Worm (Caenorhabditis elegans) whole organism, L1 larva: ENCODE data around the gene pap-1.

ENCODE experiments used
- C04F5.9 ChIP-seq: sonication (generic microtip); optimal IDR thresholded peaks from 2 replicates; lab custom pipeline; 2016; ENCODE audit warnings: missing genetic modification characterization, missing compliant biosample characterization
- C16A3.4 ChIP-seq: fragments of 150-350 bp; optimal IDR thresholded peaks from 2 replicates; lab custom pipeline; 2014; ENCODE audit warnings: missing biosample characterization, missing genetic modification characterization
- C34B4.2 ChIP-seq: sonication (generic microtip); optimal IDR thresholded peaks from 2 replicates; lab custom pipeline; 2017; ENCODE audit warnings: mild to moderate bottlenecking, missing genetic modification characterization, missing compliant biosample characterization
- F16B12.6 ChIP-seq: fragments of 150-350 bp; optimal IDR thresholded peaks from 2 replicates; lab custom pipeline; 2014; ENCODE audit warnings: missing biosample characterization, missing genetic modification characterization
- aha-1 ChIP-seq: fragments of 150-350 bp; optimal IDR thresholded peaks from 2 replicates; lab custom pipeline; 2014; ENCODE audit warnings: missing biosample characterization, missing genetic modification characterization
- blmp-1 ChIP-seq: fragments of 150-350 bp; optimal IDR thresholded peaks from 2 replicates; lab custom pipeline; 2014; ENCODE audit warnings: missing biosample characterization, missing genetic modification characterization
- ceh-63 ChIP-seq: fragments of 200-800 bp; sonication (Bioruptor generic); optimal IDR thresholded peaks from 2 replicates; lab custom pipeline; 2018; ENCODE audit warnings: mild to moderate bottlenecking, missing genetic modification characterization, missing compliant biosample characterization
- ceh-82 ChIP-seq, 3 experiments: fragments of 150-350 bp in 1 of 3; sonication (generic microtip) in 2 of 3; optimal IDR thresholded peaks; 2 replicates each; lab custom pipeline; 2014 to 2017; ENCODE audit warnings: missing biosample characterization in 3 of 3, missing genetic modification characterization in 3 of 3
- ceh-88 ChIP-seq: fragments of 200-800 bp; sonication (Bioruptor generic); IDR thresholded peaks from 2 replicates; pipeline ENCODE4 v1.3.6; 2022; ENCODE audit warnings: missing genetic modification characterization, missing compliant biosample characterization
- ceh-90 ChIP-seq: sonication (generic microtip); optimal IDR thresholded peaks from 2 replicates; lab custom pipeline; 2016; ENCODE audit warnings: missing genetic modification characterization, missing compliant biosample characterization
- ces-1 ChIP-seq: fragments of 150-350 bp; optimal IDR thresholded peaks from 2 replicates; lab custom pipeline; 2014; ENCODE audit warnings: missing biosample characterization, missing genetic modification reagents, missing genetic modification characterization
- efl-3 ChIP-seq: fragments of 200-800 bp; sonication (Bioruptor generic); optimal IDR thresholded peaks from 2 replicates; lab custom pipeline; 2018; ENCODE audit warnings: mild to moderate bottlenecking, missing genetic modification characterization, missing compliant biosample characterization
- egl-27 ChIP-seq, 2 experiments: fragments of 150-350 bp in 1 of 2; sonication (generic microtip); optimal IDR thresholded peaks; 3 replicates each; lab custom pipeline; 2017 to 2018; ENCODE audit warnings: missing biosample characterization in 2 of 2, missing genetic modification characterization in 2 of 2, missing genetic modification reagents in 2 of 2
- elt-2 ChIP-seq: sonication (generic microtip); optimal IDR thresholded peaks from 2 replicates; lab custom pipeline; 2016; ENCODE audit warnings: missing genetic modification characterization, mild to moderate bottlenecking, inconsistent platforms, missing compliant biosample characterization, missing genetic modification reagents
- elt-3 ChIP-seq, 6 experiments: fragments of 150-350 bp in 1 of 6; sonication (generic microtip); optimal IDR thresholded peaks; 2 replicates each; lab custom pipeline; 2017 to 2018; ENCODE audit warnings: missing biosample characterization in 6 of 6, missing genetic modification characterization in 6 of 6, inconsistent platforms in 1 of 6
- fkh-8 ChIP-seq: sonication (generic microtip); optimal IDR thresholded peaks from 2 replicates; lab custom pipeline; 2016; ENCODE audit warnings: mild to moderate bottlenecking, missing genetic modification characterization, missing compliant biosample characterization
- fos-1 ChIP-seq: fragments of 150-350 bp; optimal IDR thresholded peaks from 2 replicates; lab custom pipeline; 2014; ENCODE audit warnings: missing biosample characterization, missing genetic modification characterization
- grh-1 ChIP-seq: fragments of 200-800 bp; sonication (Bioruptor generic); IDR thresholded peaks from 2 replicates; pipeline ENCODE4 v1.3.6; 2022; ENCODE audit warnings: missing genetic modification reagents, missing genetic modification characterization, missing compliant biosample characterization
- hlh-17 ChIP-seq: fragments of 200-800 bp; sonication (Bioruptor generic); optimal IDR thresholded peaks from 2 replicates; lab custom pipeline; 2018; ENCODE audit warnings: missing genetic modification characterization, mild to moderate bottlenecking, missing compliant biosample characterization, moderate library complexity, borderline replicate concordance
- hlh-4 ChIP-seq: sonication (generic microtip); optimal IDR thresholded peaks from 2 replicates; lab custom pipeline; 2016; ENCODE audit warnings: mild to moderate bottlenecking, missing genetic modification characterization, missing compliant biosample characterization
- hpl-2 ChIP-seq: fragments of 150-350 bp; optimal IDR thresholded peaks from 2 replicates; lab custom pipeline; 2014; ENCODE audit warnings: missing biosample characterization, missing genetic modification reagents, missing genetic modification characterization
- isw-1 ChIP-seq: fragments of 200-800 bp; sonication (Bioruptor generic); IDR thresholded peaks from 2 replicates; pipeline ENCODE4 v1.3.6; 2022; ENCODE audit warnings: missing genetic modification characterization, missing compliant biosample characterization
- lin-13 ChIP-seq: fragments of 150-350 bp; optimal IDR thresholded peaks from 2 replicates; lab custom pipeline; 2014; ENCODE audit warnings: missing biosample characterization, missing genetic modification reagents, missing genetic modification characterization
- lin-35 ChIP-seq, 2 experiments: fragments of 150-350 bp; optimal IDR thresholded peaks; 2 replicates each; lab custom pipeline; 2014; ENCODE audit warnings: missing biosample characterization in 2 of 2, missing genetic modification characterization in 2 of 2, missing genetic modification reagents in 2 of 2
- lin-39 ChIP-seq: fragments of 150-350 bp; optimal IDR thresholded peaks from 2 replicates; lab custom pipeline; 2014; ENCODE audit warnings: missing biosample characterization, missing genetic modification reagents, missing genetic modification characterization
- mef-2 ChIP-seq: fragments of 150-350 bp; optimal IDR thresholded peaks from 2 replicates; lab custom pipeline; 2014; ENCODE audit warnings: missing biosample characterization, missing genetic modification characterization
- mep-1 ChIP-seq: fragments of 150-350 bp; optimal IDR thresholded peaks from 2 replicates; lab custom pipeline; 2014; ENCODE audit warnings: missing biosample characterization, missing genetic modification characterization
- nhr-12 ChIP-seq: sonication (generic microtip); optimal IDR thresholded peaks from 2 replicates; lab custom pipeline; 2017; ENCODE audit warnings: missing biosample characterization, missing genetic modification characterization
- nhr-20 ChIP-seq: sonication (generic microtip); optimal IDR thresholded peaks from 2 replicates; lab custom pipeline; 2016; ENCODE audit warnings: mild to moderate bottlenecking, missing genetic modification characterization, missing compliant biosample characterization
- nhr-237 ChIP-seq: fragments of 150-350 bp; optimal IDR thresholded peaks from 2 replicates; lab custom pipeline; 2014; ENCODE audit warnings: missing biosample characterization, missing genetic modification characterization
- nhr-71 ChIP-seq: sonication (generic microtip); optimal IDR thresholded peaks from 2 replicates; lab custom pipeline; 2016; ENCODE audit warnings: mild to moderate bottlenecking, missing genetic modification characterization, moderate library complexity, missing compliant biosample characterization
- nhr-84 ChIP-seq: sonication (generic microtip); optimal IDR thresholded peaks from 2 replicates; lab custom pipeline; 2017; ENCODE audit warnings: missing biosample characterization, missing genetic modification characterization
- nhr-90 ChIP-seq: sonication (generic microtip); optimal IDR thresholded peaks from 2 replicates; lab custom pipeline; 2016; ENCODE audit warnings: mild to moderate bottlenecking, missing genetic modification characterization, missing compliant biosample characterization; ENCODE audit not compliant: poor library complexity
- pag-3 ChIP-seq: sonication (generic microtip); optimal IDR thresholded peaks from 2 replicates; lab custom pipeline; 2017; ENCODE audit warnings: missing genetic modification characterization, mild to moderate bottlenecking, missing compliant biosample characterization, antibody characterized with exemption, borderline replicate concordance; ENCODE audit not compliant: insufficient read depth
- pax-3 ChIP-seq: fragments of 200-800 bp; sonication (Bioruptor generic); optimal IDR thresholded peaks from 2 replicates; lab custom pipeline; 2018; ENCODE audit warnings: mild to moderate bottlenecking, missing genetic modification characterization, moderate library complexity, missing compliant biosample characterization
- rnt-1 ChIP-seq: sonication (generic microtip); optimal IDR thresholded peaks from 2 replicates; lab custom pipeline; 2016; ENCODE audit warnings: mild to moderate bottlenecking, missing genetic modification characterization, moderate library complexity, missing compliant biosample characterization
- snu-23 ChIP-seq: sonication (generic microtip); optimal IDR thresholded peaks from 2 replicates; lab custom pipeline; 2016; ENCODE audit warnings: missing genetic modification characterization, missing compliant biosample characterization
- sox-4 ChIP-seq: sonication (generic microtip); optimal IDR thresholded peaks from 2 replicates; lab custom pipeline; 2016; ENCODE audit warnings: missing genetic modification characterization, missing compliant biosample characterization
- sptf-1 ChIP-seq: fragments of 150-350 bp; optimal IDR thresholded peaks from 2 replicates; lab custom pipeline; 2014; ENCODE audit warnings: missing biosample characterization, missing genetic modification characterization
- sup-37 ChIP-seq: fragments of 200-800 bp; sonication (Bioruptor generic); optimal IDR thresholded peaks from 2 replicates; lab custom pipeline; 2018; ENCODE audit warnings: mild to moderate bottlenecking, missing genetic modification characterization, missing compliant biosample characterization
- tbx-2 ChIP-seq: sonication (generic microtip); optimal IDR thresholded peaks from 2 replicates; lab custom pipeline; 2016; ENCODE audit warnings: missing genetic modification characterization, missing compliant biosample characterization
- tlp-1 ChIP-seq: fragments of 150-350 bp; optimal IDR thresholded peaks from 2 replicates; lab custom pipeline; 2014; ENCODE audit warnings: missing biosample characterization, missing genetic modification characterization
- unc-130 ChIP-seq: fragments of 150-350 bp; optimal IDR thresholded peaks from 2 replicates; lab custom pipeline; 2017; ENCODE audit warnings: missing biosample characterization, missing genetic modification characterization, inconsistent platforms
- unc-30 ChIP-seq: sonication (generic microtip); optimal IDR thresholded peaks from 2 replicates; lab custom pipeline; 2017; ENCODE audit warnings: missing biosample characterization, missing genetic modification characterization
- unc-62 ChIP-seq: fragments of 150-350 bp; optimal IDR thresholded peaks from 2 replicates; lab custom pipeline; 2014; ENCODE audit warnings: missing biosample characterization, missing genetic modification reagents, missing genetic modification characterization
- vab-15 ChIP-seq: sonication (generic microtip); optimal IDR thresholded peaks from 2 replicates; lab custom pipeline; 2017; ENCODE audit warnings: missing genotype, mild to moderate bottlenecking, missing genetic modification characterization, missing compliant biosample characterization
- xbp-1 ChIP-seq: sonication (generic microtip); optimal IDR thresholded peaks from 2 replicates; lab custom pipeline; 2016; ENCODE audit warnings: missing genetic modification characterization, missing compliant biosample characterization
- zag-1 ChIP-seq: fragments of 150-350 bp; optimal IDR thresholded peaks from 2 replicates; lab custom pipeline; 2014; ENCODE audit warnings: missing biosample characterization, missing genetic modification characterization

pap-1 gene

DNA sequence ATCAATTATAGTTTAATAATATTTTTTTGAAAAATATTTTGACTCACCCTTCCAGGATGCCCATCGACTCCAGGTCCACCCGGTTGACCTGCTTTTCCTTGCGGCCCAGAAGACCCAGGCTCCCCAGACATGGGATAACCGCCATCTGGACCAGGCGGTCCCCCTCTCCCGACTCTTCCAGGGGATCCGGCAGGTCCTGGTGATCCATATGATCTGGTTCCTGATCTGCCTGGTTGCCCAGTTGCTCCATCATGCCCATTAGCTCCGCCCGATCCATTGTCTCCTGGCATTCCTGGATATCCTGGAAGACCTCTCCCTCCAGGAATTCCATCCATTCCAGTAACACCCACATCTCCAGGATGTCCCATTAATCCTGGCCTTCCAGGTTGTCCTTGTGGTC, 48.1 kb upstream of the pap-1 start:
- TF ChIP-seq hlh-17 (no peak), ceh-63 (peak; percentile 36)
- TF ChIP-seq, all 84 proteins: peak for 1

DNA sequence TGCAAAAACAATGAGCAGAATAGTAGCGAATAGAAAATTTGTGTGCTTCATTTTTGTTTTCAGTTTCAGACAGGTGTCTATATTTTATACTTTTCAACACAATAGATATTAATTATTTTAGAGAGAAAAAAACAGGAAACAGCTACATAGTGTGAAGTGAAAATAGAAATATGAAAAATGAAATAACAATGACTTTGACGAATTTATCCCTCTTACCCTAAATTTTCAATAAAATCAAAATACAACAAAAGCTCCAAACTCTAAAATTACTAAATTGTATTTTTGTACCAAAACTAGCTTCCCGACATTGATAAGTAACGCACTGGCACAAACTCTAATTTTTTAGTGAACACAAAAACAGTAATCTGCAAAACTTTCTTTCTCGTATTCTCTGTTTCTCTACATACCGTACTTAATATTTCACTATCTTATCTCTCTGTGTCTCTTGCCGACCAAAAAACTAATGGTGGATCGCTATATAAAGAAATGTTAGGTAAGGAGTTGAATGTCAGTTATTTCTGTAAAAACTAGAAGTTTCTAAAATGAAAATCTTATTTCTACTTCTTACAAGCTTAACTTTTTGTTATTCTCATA, 46.5 kb upstream of the pap-1 start, which contains the start of the genes col-151 and ugt-1:
TSS of gene col-151 (minus strand) at position 51 of the 594 bp plus-strand sequence.
TSS of gene ugt-1 (plus strand) at position 491 of the 594 bp plus-strand sequence.
- TF ChIP-seq F16B12.6 (tag; lab: Kevin White, UChicago) (no peak), lin-13 (GFP tag; lab: Kevin White, UChicago) (no peak), C34B4.2 (tag; lab: Kevin White, UChicago) (no peak), zag-1 (tag; lab: Kevin White, UChicago) (no peak), nhr-90 (tag; lab: Kevin White, UChicago) (no peak)

- TF ChIP-seq hlh-4 (tag; lab: Kevin White, UChicago), result no peak
- TF ChIP-seq unc-130 (tag; lab: Kevin White, UChicago), result no peak
- TF ChIP-seq efl-3 (GFP tag; lab: Kevin White, UChicago), result no peak
- no peak for TF ChIP-seq isw-1
- TF ChIP-seq elt-2, result peak; percentile 46
- TF ChIP-seq nhr-237, result no peak
- no peak for TF ChIP-seq unc-62 (GFP tag; lab: Kevin White, UChicago)
- TF ChIP-seq hpl-2 (GFP tag; lab: Kevin White, UChicago), result no peak
- no peak for TF ChIP-seq blmp-1
- no peak for TF ChIP-seq fkh-8 (tag; lab: Kevin White, UChicago)
- no peak for TF ChIP-seq vab-15 (tag; lab: Kevin White, UChicago)
- no peak for TF ChIP-seq zag-1 (tag; lab: Kevin White, UChicago)
- TF ChIP-seq lin-39 (tag; lab: Kevin White, UChicago), result no peak
- no peak for TF ChIP-seq pax-3
- no peak for TF ChIP-seq ceh-88 (GFP tag; lab: Robert Waterston, UW)
- no peak for TF ChIP-seq nhr-71
- no peak for TF ChIP-seq nhr-90 (tag; lab: Kevin White, UChicago)
- no peak for TF ChIP-seq grh-1 (GFP tag; lab: Robert Waterston, UW)
- no peak for TF ChIP-seq ces-1
- peak in 1 of 6 experiments; percentile 0 for TF ChIP-seq elt-3 (tag; optimal IDR thresholded peaks at IDR 0.05; lab: Kevin White, UChicago)
- TF ChIP-seq rnt-1 (tag; lab: Kevin White, UChicago), result no peak
- TF ChIP-seq ceh-90, result no peak
- no peak for TF ChIP-seq ceh-82 (tag; optimal IDR thresholded peaks at IDR 0.05; lab: Kevin White, UChicago)
- TF ChIP-seq C04F5.9 (tag; lab: Kevin White, UChicago), result no peak
- no peak for TF ChIP-seq xbp-1
- TF ChIP-seq C16A3.4 (tag; lab: Kevin White, UChicago), result no peak
- TF ChIP-seq snu-23 (GFP tag; lab: Kevin White, UChicago), result no peak
- no peak for TF ChIP-seq mep-1
- no peak for TF ChIP-seq hlh-17
- no peak for TF ChIP-seq tbx-2
- no peak for TF ChIP-seq sup-37 (GFP tag; lab: Kevin White, UChicago)
- TF ChIP-seq lin-35 (GFP tag; optimal IDR thresholded peaks at IDR 0.05; lab: Kevin White, UChicago), result peak in 1 of 2 experiments; percentile 37
- TF ChIP-seq nhr-12 (tag; lab: Kevin White, UChicago), result no peak
- TF ChIP-seq fos-1 (tag; lab: Kevin White, UChicago), result no peak
- no peak for TF ChIP-seq tlp-1 (tag; lab: Kevin White, UChicago)
- TF ChIP-seq sptf-1, result no peak
- TF ChIP-seq unc-30 (tag; lab: Kevin White, UChicago), result no peak
- peak; percentile 33 for TF ChIP-seq nhr-20
- TF ChIP-seq aha-1 (tag; lab: Kevin White, UChicago), result no peak
- TF ChIP-seq egl-27 (tag; optimal IDR thresholded peaks at IDR 0.05; lab: Kevin White, UChicago), result no peak
- TF ChIP-seq sox-4 (tag; lab: Kevin White, UChicago), result no peak
- no peak for TF ChIP-seq pag-3
- no peak for TF ChIP-seq nhr-84 (tag; lab: Kevin White, UChicago)
- no peak for TF ChIP-seq mef-2
These were observed 43.3 kb upstream of the pap-1 start, which contains the start of gene ugt-2 for ce11 chrV:10398431-10398830. Gene ugt-2 (plus strand): TSS chrV:10398801.
